Fruit fly (Drosophila melanogaster): ENCODE measurements around the gene CG5355.

- TF ChIP-seq CG11294 (GFP tag; IDR thresholded peaks at IDR 0.05) (no peak), CG6854 (GFP tag; optimal IDR thresholded peaks at IDR 0.05) (no peak), Blimp-1 (GFP tag; optimal IDR thresholded peaks at IDR 0.05) (no peak), CG8319 (GFP tag; optimal IDR thresholded peaks at IDR 0.05) (no peak), Eip75B (GFP tag; optimal IDR thresholded peaks at IDR 0.05) (no peak), CG8632 (GFP tag; optimal IDR thresholded peaks at IDR 0.05) (no peak)
Measured at dm6 chr2L:10379865-10380264, 33.4 kb downstream of the CG5355 start, which contains the start of gene gny.
